Fruit fly (Drosophila melanogaster) whole organism, embryonic: ENCODE measurements around the gene SrpRbeta.

Source experiments
- Atf3 ChIP-seq: fragments of 200-800 bp; sonication (Bioruptor generic); optimal IDR thresholded peaks from 3 replicates; lab custom pipeline; 2016; ENCODE audit warnings: missing biosample characterization, missing genetic modification characterization
- Bdp1 ChIP-seq: fragments of 200-800 bp; sonication (Bioruptor generic); optimal IDR thresholded peaks from 3 replicates; lab custom pipeline; 2016; ENCODE audit warnings: missing biosample characterization, missing genetic modification characterization
- CG10462 ChIP-seq: fragments of 200-800 bp; sonication (Bioruptor generic); optimal IDR thresholded peaks from 2 replicates; lab custom pipeline; 2016; ENCODE audit warnings: missing biosample characterization, missing genetic modification characterization
- CG13296 ChIP-seq: fragments of 200-800 bp; sonication (Bioruptor generic); optimal IDR thresholded peaks from 3 replicates; lab custom pipeline; 2018; ENCODE audit warnings: missing biosample characterization, mild to moderate bottlenecking, missing genetic modification characterization
- CG13894 ChIP-seq: fragments of 200-800 bp; sonication (Bioruptor generic); optimal IDR thresholded peaks from 3 replicates; lab custom pipeline; 2018; ENCODE audit warnings: missing biosample characterization, mild to moderate bottlenecking, missing genetic modification characterization, moderate library complexity
- CG15011 ChIP-seq: fragments of 200-800 bp; sonication (Bioruptor generic); optimal IDR thresholded peaks from 3 replicates; lab custom pipeline; 2018; ENCODE audit warnings: missing biosample characterization, mild to moderate bottlenecking, missing genetic modification characterization
- CG15073 ChIP-seq: fragments of 200-800 bp; sonication (Bioruptor generic); optimal IDR thresholded peaks from 2 replicates; lab custom pipeline; 2016; ENCODE audit warnings: missing biosample characterization, missing genetic modification characterization
- CG1647 ChIP-seq: fragments of 200-800 bp; sonication (Bioruptor generic); optimal IDR thresholded peaks from 3 replicates; lab custom pipeline; 2016; ENCODE audit warnings: missing biosample characterization, missing genetic modification characterization
- CG16813 ChIP-seq: fragments of 200-800 bp; sonication (Bioruptor generic); IDR thresholded peaks from 3 replicates; pipeline ENCODE4 v1.3.6; 2022; ENCODE audit warnings: missing biosample characterization, missing genetic modification characterization; ENCODE audit not compliant: partially characterized antibody
- CG17829 ChIP-seq: fragments of 200-800 bp; optimal IDR thresholded peaks from 2 replicates; lab custom pipeline; 2019; ENCODE audit warnings: missing biosample characterization, mild to moderate bottlenecking, missing genetic modification characterization, moderate library complexity
- CG18764 ChIP-seq: fragments of 200-800 bp; sonication (Bioruptor generic); optimal IDR thresholded peaks from 3 replicates; lab custom pipeline; 2016; ENCODE audit warnings: missing biosample characterization, missing genetic modification characterization
- CG34376 ChIP-seq: fragments of 200-800 bp; sonication (Bioruptor generic); optimal IDR thresholded peaks from 2 replicates; lab custom pipeline; 2018; ENCODE audit warnings: missing biosample characterization, mild to moderate bottlenecking, missing genetic modification characterization
- CG34422 ChIP-seq: fragments of 200-800 bp; sonication (Bioruptor generic); IDR thresholded peaks from 3 replicates; pipeline ENCODE4 v1.3.6; 2022; ENCODE audit warnings: missing biosample characterization, missing genetic modification characterization
- CG4617 ChIP-seq: fragments of 200-800 bp; sonication (Bioruptor generic); optimal IDR thresholded peaks from 3 replicates; lab custom pipeline; 2016; ENCODE audit warnings: missing biosample characterization, missing genetic modification characterization, borderline replicate concordance
- CG5245 ChIP-seq: fragments of 200-800 bp; sonication (Bioruptor generic); optimal IDR thresholded peaks from 3 replicates; lab custom pipeline; 2016; ENCODE audit warnings: missing biosample characterization, missing genetic modification characterization
- CG6854 ChIP-seq: fragments of 200-800 bp; sonication (Bioruptor generic); optimal IDR thresholded peaks from 3 replicates; lab custom pipeline; 2017; ENCODE audit warnings: missing biosample characterization, mild to moderate bottlenecking, missing genetic modification characterization
- CG7839 ChIP-seq: fragments of 200-800 bp; sonication (Bioruptor generic); optimal IDR thresholded peaks from 3 replicates; lab custom pipeline; 2018; ENCODE audit warnings: missing biosample characterization, mild to moderate bottlenecking, missing genetic modification characterization, moderate library complexity
- CG7928 ChIP-seq: fragments of 200-800 bp; sonication (Bioruptor generic); optimal IDR thresholded peaks from 2 replicates; lab custom pipeline; 2017; ENCODE audit warnings: missing biosample characterization, mild to moderate bottlenecking, missing genetic modification characterization
- CG7963 ChIP-seq: fragments of 200-800 bp; sonication (Bioruptor generic); IDR thresholded peaks from 3 replicates; pipeline ENCODE4 v1.3.6; 2022; ENCODE audit warnings: missing biosample characterization, missing genetic modification characterization; ENCODE audit not compliant: partially characterized antibody
- D ChIP-seq, 2 experiments: fragments of 200-800 bp in 1 of 2; fragments of >200 bp in 1 of 2; sonication (Bioruptor generic) in 1 of 2; optimal IDR thresholded peaks; 2 replicates in 1 of 2; 3 replicates in 1 of 2; lab custom pipeline; 2017; ENCODE audit warnings: mild to moderate bottlenecking in 1 of 2, missing biosample characterization in 1 of 2, missing genetic modification characterization in 1 of 2, missing genetic modification reagents in 1 of 2
- D19B ChIP-seq: fragments of 200-800 bp; sonication (Bioruptor generic); optimal IDR thresholded peaks from 2 replicates; lab custom pipeline; 2017; ENCODE audit warnings: missing biosample characterization, mild to moderate bottlenecking, missing genetic modification characterization
- Dfd ChIP-seq, 2 experiments: fragments of >200 bp; optimal IDR thresholded peaks; 2 replicates each; lab custom pipeline; 2017; ENCODE audit warnings: missing biosample characterization in 2 of 2, missing genetic modification characterization in 2 of 2
- Dip3 ChIP-seq: fragments of 200-800 bp; sonication (Bioruptor generic); optimal IDR thresholded peaks from 3 replicates; lab custom pipeline; 2016; ENCODE audit warnings: missing biosample characterization, missing genetic modification characterization
- Doc3 ChIP-seq: fragments of 200-800 bp; sonication (Bioruptor generic); IDR thresholded peaks from 3 replicates; pipeline ENCODE4 v1.3.6; 2022; ENCODE audit warnings: missing biosample characterization, missing genetic modification characterization; ENCODE audit not compliant: partially characterized antibody
- Dref ChIP-seq: fragments of 200-800 bp; sonication (Bioruptor generic); IDR thresholded peaks from 2 replicates; pipeline ENCODE4 v1.3.6; 2022; ENCODE audit warnings: missing biosample characterization, missing genetic modification characterization
- Eip74EF ChIP-seq, 2 experiments: fragments of 200-800 bp in 1 of 2; fragments of >200 bp in 1 of 2; sonication (Bioruptor generic) in 1 of 2; optimal IDR thresholded peaks; 2 replicates each; lab custom pipeline; 2017 to 2019; ENCODE audit warnings: missing biosample characterization in 2 of 2, missing genetic modification characterization in 2 of 2, mild to moderate bottlenecking in 1 of 2, moderate library complexity in 1 of 2
- Elba2 ChIP-seq: fragments of 200-800 bp; sonication (Bioruptor generic); optimal IDR thresholded peaks from 3 replicates; lab custom pipeline; 2016; ENCODE audit warnings: missing biosample characterization, missing genetic modification characterization
- Ptx1 ChIP-seq: fragments of 200-800 bp; sonication (Bioruptor generic); IDR thresholded peaks from 2 replicates; pipeline ENCODE4 v1.3.6; 2022; ENCODE audit warnings: missing biosample characterization, missing genetic modification characterization
- Rx ChIP-seq: fragments of 200-800 bp; sonication (Bioruptor generic); IDR thresholded peaks from 2 replicates; pipeline ENCODE4 v1.3.6; 2022; ENCODE audit warnings: missing biosample characterization, missing genetic modification characterization
- Tbp ChIP-seq: fragments of >200 bp; optimal IDR thresholded peaks from 2 replicates; lab custom pipeline; 2018; ENCODE audit warnings: missing biosample characterization, missing genetic modification characterization
- YL-1 ChIP-seq: fragments of 200-800 bp; sonication (Bioruptor generic); optimal IDR thresholded peaks from 3 replicates; lab custom pipeline; 2017; ENCODE audit warnings: missing biosample characterization, mild to moderate bottlenecking, missing genetic modification characterization
- ac ChIP-seq: fragments of 200-800 bp; sonication (Bioruptor generic); optimal IDR thresholded peaks from 3 replicates; lab custom pipeline; 2017; ENCODE audit warnings: missing biosample characterization, mild to moderate bottlenecking, missing genetic modification characterization
- cas ChIP-seq: fragments of 200-800 bp; sonication (Bioruptor generic); IDR thresholded peaks from 2 replicates; pipeline ENCODE4 v1.3.6; 2022; ENCODE audit warnings: missing biosample characterization, missing genetic modification characterization
- dpn ChIP-seq, 2 experiments: fragments of 200-800 bp; sonication (Bioruptor generic); optimal IDR thresholded peaks; 3 replicates each; lab custom pipeline; 2016; ENCODE audit warnings: missing biosample characterization in 2 of 2, missing genetic modification characterization in 2 of 2
- fd102C ChIP-seq: fragments of 200-800 bp; sonication (Bioruptor generic); optimal IDR thresholded peaks from 2 replicates; lab custom pipeline; 2018; ENCODE audit warnings: missing biosample characterization, mild to moderate bottlenecking, missing genetic modification characterization, moderate library complexity
- fd64A ChIP-seq: fragments of 200-800 bp; sonication (Bioruptor generic); optimal IDR thresholded peaks from 3 replicates; lab custom pipeline; 2018; ENCODE audit warnings: missing biosample characterization, mild to moderate bottlenecking, missing genetic modification characterization
- gce ChIP-seq: fragments of 200-800 bp; sonication (Bioruptor generic); IDR thresholded peaks from 3 replicates; pipeline ENCODE4 v1.3.6; 2022; ENCODE audit warnings: missing biosample characterization, missing genetic modification characterization
- gsb ChIP-seq: fragments of 200-800 bp; sonication (Bioruptor generic); IDR thresholded peaks from 2 replicates; pipeline ENCODE4 v1.3.6; 2022; ENCODE audit warnings: missing biosample characterization, missing genetic modification characterization
- jigr1 ChIP-seq: fragments of 200-800 bp; sonication (Bioruptor generic); IDR thresholded peaks from 3 replicates; pipeline ENCODE4 v1.3.6; 2022; ENCODE audit warnings: missing biosample characterization, missing genetic modification characterization
- maf-S ChIP-seq: fragments of 200-800 bp; sonication (Bioruptor generic); optimal IDR thresholded peaks from 2 replicates; lab custom pipeline; 2016; ENCODE audit warnings: missing biosample characterization, missing genetic modification characterization
- nmo ChIP-seq: fragments of 200-800 bp; sonication (Bioruptor generic); optimal IDR thresholded peaks from 2 replicates; lab custom pipeline; 2018; ENCODE audit warnings: missing biosample characterization, mild to moderate bottlenecking, missing genetic modification characterization, moderate library complexity
- otp ChIP-seq: fragments of 200-800 bp; sonication (Bioruptor generic); IDR thresholded peaks from 3 replicates; pipeline ENCODE4, ENCODE4 v1.3.6; 2022; ENCODE audit warnings: missing biosample characterization, missing genetic modification characterization
- pfk ChIP-seq: fragments of 200-800 bp; sonication (Bioruptor generic); optimal IDR thresholded peaks from 2 replicates; lab custom pipeline; 2018; ENCODE audit warnings: missing biosample characterization, mild to moderate bottlenecking, missing genetic modification characterization, moderate library complexity
- repo ChIP-seq: fragments of 200-800 bp; sonication (Bioruptor generic); optimal IDR thresholded peaks from 2 replicates; lab custom pipeline; 2016; ENCODE audit warnings: missing biosample characterization, missing genetic modification characterization
- tll ChIP-seq, 2 experiments: fragments of 200-800 bp in 1 of 2; fragments of >200 bp in 1 of 2; sonication (Bioruptor generic) in 1 of 2; optimal IDR thresholded peaks; 2 replicates each; lab custom pipeline; 2017 to 2019; ENCODE audit warnings: missing biosample characterization in 2 of 2, missing genetic modification characterization in 2 of 2, mild to moderate bottlenecking in 1 of 2, moderate library complexity in 1 of 2
- toy ChIP-seq: fragments of 200-800 bp; sonication (Bioruptor generic); IDR thresholded peaks from 2 replicates; pipeline ENCODE4 v1.3.6; 2022; ENCODE audit warnings: missing biosample characterization, missing genetic modification characterization
- unpg ChIP-seq: fragments of 200-800 bp; sonication (Bioruptor generic); optimal IDR thresholded peaks from 3 replicates; lab custom pipeline; 2018; ENCODE audit warnings: missing biosample characterization, mild to moderate bottlenecking, missing genetic modification characterization, moderate library complexity
- usp ChIP-seq: fragments of >200 bp; optimal IDR thresholded peaks from 2 replicates; lab custom pipeline; 2017; ENCODE audit warnings: missing biosample characterization, missing genetic modification characterization
- zf30C ChIP-seq: fragments of 200-800 bp; sonication (Bioruptor generic); optimal IDR thresholded peaks from 3 replicates; lab custom pipeline; 2018; ENCODE audit warnings: missing biosample characterization, mild to moderate bottlenecking, missing genetic modification characterization

The SrpRbeta gene

DNA sequence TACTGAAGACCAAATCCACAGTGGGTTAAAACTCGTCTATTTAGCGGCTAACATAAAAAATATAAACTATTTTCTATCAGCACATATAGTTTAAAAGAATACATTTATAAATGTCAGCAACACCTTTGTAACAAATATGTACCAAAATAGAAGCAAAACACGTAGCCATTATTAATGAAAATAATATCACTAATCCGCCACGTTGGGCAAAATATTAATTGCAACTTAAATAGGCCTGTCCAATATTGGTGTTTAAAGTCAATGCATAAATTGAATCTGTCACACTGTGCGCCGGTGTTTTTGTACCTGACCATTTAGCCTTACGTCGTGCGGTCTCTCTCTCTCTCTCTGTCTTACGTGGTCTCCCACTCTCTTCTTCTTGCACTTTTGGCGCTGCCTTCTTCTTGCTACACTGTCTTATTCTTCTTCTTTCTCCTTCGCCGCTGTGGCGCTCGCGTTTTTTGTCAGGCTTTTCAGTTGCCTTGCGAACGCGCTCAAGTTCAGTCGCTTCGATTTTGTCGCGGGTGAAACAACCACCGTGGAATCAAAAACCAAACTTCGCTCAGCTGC, 46.0 kb upstream of the SrpRbeta start (continued):
- TF ChIP-seq CG4617 (GFP tag; lab: Kevin White, UChicago), result peak; percentile 97
- TF ChIP-seq Dip3, result peak; percentile 98
- peak; percentile 98 for TF ChIP-seq CG10462
- TF ChIP-seq gce, result peak; percentile 95
- TF ChIP-seq CG6854, result peak; percentile 89
- TF ChIP-seq ac (GFP tag; lab: Kevin White, UChicago), result peak; percentile 79
- TF ChIP-seq fd102C (GFP tag; lab: Kevin White, UChicago), result peak; percentile 86
- no peak for TF ChIP-seq zf30C (GFP tag; lab: Kevin White, UChicago)
- TF ChIP-seq Ptx1 (GFP tag; lab: Robert Waterston, UW), result peak; percentile 98
- peak; percentile 92 for TF ChIP-seq YL-1 (GFP tag; lab: Kevin White, UChicago)
- TF ChIP-seq Elba2, result peak; percentile 74
- peak; percentile 92 for TF ChIP-seq CG1647 (GFP tag; lab: Kevin White, UChicago)
- TF ChIP-seq Tbp (GFP tag; lab: Kevin White, UChicago), result no peak
- TF ChIP-seq Bdp1 (GFP tag; lab: Kevin White, UChicago), result peak; percentile 91
- peak; percentile 87 for TF ChIP-seq D19B (GFP tag; lab: Kevin White, UChicago)
- TF ChIP-seq repo, result peak; percentile 95
- TF ChIP-seq Doc3 (GFP tag; lab: Robert Waterston, UW), result 0 out of 3 replicates have a peak, but pooled peaks have one; percentile 31
- TF ChIP-seq otp (GFP tag; lab: Robert Waterston, UW), result peak; percentile 94
- TF ChIP-seq CG7928 (GFP tag; lab: Kevin White, UChicago), result peak; percentile 77
- peak; percentile 98 for TF ChIP-seq unpg (GFP tag; lab: Kevin White, UChicago)
- TF ChIP-seq CG16813, result peak; percentile 59
- TF ChIP-seq cas (GFP tag; lab: Robert Waterston, UW), result peak; percentile 89
- TF ChIP-seq toy (GFP tag; lab: Robert Waterston, UW), result peak; percentile 91
- TF ChIP-seq usp (GFP tag; lab: Kevin White, UChicago), result no peak
- peak; percentile 93 for TF ChIP-seq CG15011 (GFP tag; lab: Kevin White, UChicago)
- no peak for TF ChIP-seq D (optimal IDR thresholded peaks at IDR 0.05; lab: Kevin White, UChicago)
- peak; percentile 99 for TF ChIP-seq D (GFP tag; optimal IDR thresholded peaks at IDR 0.05; lab: Kevin White, UChicago)
- TF ChIP-seq Atf3 (GFP tag; lab: Kevin White, UChicago), result peak; percentile 97
- TF ChIP-seq Eip74EF (GFP tag; optimal IDR thresholded peaks at IDR 0.05; lab: Kevin White, UChicago), result peak in 1 of 2 experiments; percentile 93
- peak; percentile 96 for TF ChIP-seq CG13296 (GFP tag; lab: Kevin White, UChicago)
- peak; percentile 95 for TF ChIP-seq Rx
- peak; percentile 95 for TF ChIP-seq CG5245 (GFP tag; lab: Kevin White, UChicago)
- no peak for TF ChIP-seq Dfd (GFP tag; optimal IDR thresholded peaks at IDR 0.05; lab: Kevin White, UChicago)
- peak; percentile 97 for TF ChIP-seq CG34422 (GFP tag; lab: Robert Waterston, UW)
- TF ChIP-seq pfk (GFP tag; lab: Kevin White, UChicago), result no peak
- peak; percentile 39 for TF ChIP-seq Dref (GFP tag; lab: Robert Waterston, UW)
- TF ChIP-seq CG17829, result peak; percentile 98
- TF ChIP-seq CG7963 (GFP tag; lab: Robert Waterston, UW), result peak; percentile 40; the same call in 1 of the 3 replicates
- peak; percentile 91 for TF ChIP-seq CG18764 (GFP tag; lab: Kevin White, UChicago)
- TF ChIP-seq gsb (GFP tag; lab: Robert Waterston, UW), result peak; percentile 97
- peak; percentile 100 for TF ChIP-seq nmo
- peak; percentile 85 for TF ChIP-seq CG13894
- peak; percentile 93 to 99 for TF ChIP-seq dpn (GFP tag; optimal IDR thresholded peaks at IDR 0.05; lab: Kevin White, UChicago)
- peak; percentile 95 for TF ChIP-seq fd64A (GFP tag; lab: Kevin White, UChicago)
- peak; percentile 97 for TF ChIP-seq maf-S (GFP tag; lab: Kevin White, UChicago)
- peak; percentile 90 for TF ChIP-seq CG15073 (GFP tag; lab: Kevin White, UChicago)
- TF ChIP-seq tll (GFP tag; optimal IDR thresholded peaks at IDR 0.05; lab: Kevin White, UChicago), result peak in 1 of 2 experiments; percentile 8
- peak; percentile 99 for TF ChIP-seq CG7839 (tag; lab: Kevin White, UChicago)
- TF ChIP-seq jigr1 (GFP tag; lab: Robert Waterston, UW), result peak; percentile 98
- TF ChIP-seq CG34376, result peak; percentile 66
